Worm (Caenorhabditis elegans) whole organism, young adult: ENCODE results near the gene ima-3.
A peak's percentile ranks its signal among the peaks of the same experiment; 100 is the strongest.

Experiments used
- B0019.2 ChIP-seq: fragments of 200-800 bp; sonication (Bioruptor generic); conservative IDR thresholded peaks from 2 replicates; pipeline ENCODE4 v1.3.6; 2022; ENCODE audit warnings: missing genetic modification reagents, missing genetic modification characterization, missing compliant biosample characterization
- B0261.1 ChIP-seq: sonication (generic microtip); optimal IDR thresholded peaks from 2 replicates; lab custom pipeline; 2016; ENCODE audit warnings: mild to moderate bottlenecking, missing genetic modification characterization, moderate library complexity, missing compliant biosample characterization
- F52B5.7 ChIP-seq: sonication (generic microtip); optimal IDR thresholded peaks from 2 replicates; lab custom pipeline; 2016; ENCODE audit warnings: mild to moderate bottlenecking, missing genetic modification characterization, missing compliant biosample characterization
- K11D2.4 ChIP-seq: fragments of 200-800 bp; sonication (Bioruptor generic); IDR thresholded peaks from 2 replicates; pipeline ENCODE4 v1.3.6; 2022; ENCODE audit warnings: missing genetic modification reagents, missing genetic modification characterization, missing compliant biosample characterization
- T26A5.8 ChIP-seq: sonication (generic microtip); optimal IDR thresholded peaks from 2 replicates; lab custom pipeline; 2016; ENCODE audit warnings: missing genetic modification characterization, missing compliant biosample characterization
- Y56A3A.18 ChIP-seq: fragments of 200-800 bp; sonication (Bioruptor generic); IDR thresholded peaks from 2 replicates; pipeline ENCODE4 v1.3.6; 2022; ENCODE audit warnings: missing genetic modification reagents, missing genetic modification characterization, missing compliant biosample characterization
- ama-1 ChIP-seq, 3 experiments: fragments of 150-350 bp in 1 of 3; sonication (generic microtip) in 2 of 3; optimal IDR thresholded peaks; 2 replicates each; lab custom pipeline; 2014 to 2018; ENCODE audit warnings: missing biosample characterization in 2 of 3, missing genetic modification characterization in 2 of 3, missing genetic modification reagents in 2 of 3
- atf-7 ChIP-seq: sonication (generic microtip); optimal IDR thresholded peaks from 2 replicates; lab custom pipeline; 2017; ENCODE audit warnings: mild to moderate bottlenecking, missing genetic modification characterization, missing compliant biosample characterization
- attf-3 ChIP-seq: fragments of 200-800 bp; sonication (Bioruptor generic); conservative IDR thresholded peaks from 2 replicates; pipeline ENCODE4 v1.3.6; 2022; ENCODE audit warnings: missing genetic modification reagents, missing genetic modification characterization, missing compliant biosample characterization
- attf-6 ChIP-seq: fragments of 200-800 bp; sonication (Bioruptor generic); IDR thresholded peaks from 2 replicates; pipeline ENCODE4 v1.3.6; 2022; ENCODE audit warnings: missing genetic modification reagents, missing genetic modification characterization, missing compliant biosample characterization
- cebp-2 ChIP-seq: fragments of 200-800 bp; sonication (Bioruptor generic); IDR thresholded peaks from 2 replicates; pipeline ENCODE4 v1.3.6; 2022; ENCODE audit warnings: missing genetic modification characterization, missing compliant biosample characterization
- dpff-1 ChIP-seq: sonication (generic microtip); optimal IDR thresholded peaks from 2 replicates; lab custom pipeline; 2017; ENCODE audit warnings: mild to moderate bottlenecking, missing genetic modification characterization, missing compliant biosample characterization
- efl-1 ChIP-seq: fragments of 150-350 bp; optimal IDR thresholded peaks from 2 replicates; lab custom pipeline; 2014; ENCODE audit warnings: missing biosample characterization, missing genetic modification reagents, missing genetic modification characterization
- egl-18 ChIP-seq: fragments of 200-800 bp; sonication (Bioruptor generic); IDR thresholded peaks from 2 replicates; pipeline ENCODE4 v1.3.6; 2022; ENCODE audit warnings: missing genetic modification reagents, missing genetic modification characterization, missing compliant biosample characterization
- egl-44 ChIP-seq: fragments of 200-800 bp; sonication (Bioruptor generic); IDR thresholded peaks from 2 replicates; pipeline ENCODE4 v1.3.6; 2022; ENCODE audit warnings: missing genetic modification reagents, missing genetic modification characterization, missing compliant biosample characterization
- ekl-4 ChIP-seq: fragments of 200-800 bp; sonication (Bioruptor generic); IDR thresholded peaks from 2 replicates; pipeline ENCODE4 v1.3.6; 2022; ENCODE audit warnings: missing genetic modification reagents, missing genetic modification characterization, missing compliant biosample characterization
- gei-17 ChIP-seq: fragments of 200-800 bp; sonication (Bioruptor generic); optimal IDR thresholded peaks from 2 replicates; lab custom pipeline; 2018; ENCODE audit warnings: mild to moderate bottlenecking, missing genetic modification characterization, missing compliant biosample characterization
- hmg-1.2 ChIP-seq: fragments of 200-800 bp; sonication (Bioruptor generic); IDR thresholded peaks from 2 replicates; pipeline ENCODE4 v1.3.6; 2022; ENCODE audit warnings: missing genetic modification reagents, missing genetic modification characterization, missing compliant biosample characterization
- lin-35 ChIP-seq, 3 experiments: fragments of 150-350 bp in 2 of 3; sonication (generic microtip) in 1 of 3; optimal IDR thresholded peaks; 2 replicates each; lab custom pipeline; 2014 to 2018; ENCODE audit warnings: missing biosample characterization in 3 of 3, missing genetic modification characterization in 3 of 3, missing genetic modification reagents in 3 of 3
- lin-40 ChIP-seq: sonication (generic microtip); optimal IDR thresholded peaks from 2 replicates; lab custom pipeline; 2016; ENCODE audit warnings: missing genetic modification characterization, mild to moderate bottlenecking, missing compliant biosample characterization, missing genotype, missing genetic modification reagents
- lir-1 ChIP-seq: fragments of 200-800 bp; sonication (Bioruptor generic); conservative IDR thresholded peaks from 2 replicates; pipeline ENCODE4 v1.3.6; 2022; ENCODE audit warnings: missing genetic modification reagents, missing genetic modification characterization, missing compliant biosample characterization
- madf-10 ChIP-seq: sonication (generic microtip); optimal IDR thresholded peaks from 2 replicates; lab custom pipeline; 2016; ENCODE audit warnings: mild to moderate bottlenecking, missing genetic modification characterization, missing compliant biosample characterization
- nfya-2 ChIP-seq: fragments of 200-800 bp; sonication (Bioruptor generic); IDR thresholded peaks from 2 replicates; pipeline ENCODE4 v1.3.6; 2022; ENCODE audit warnings: missing genetic modification reagents, missing genetic modification characterization, missing compliant biosample characterization
- nhr-27 ChIP-seq: fragments of 200-800 bp; sonication (Bioruptor generic); optimal IDR thresholded peaks from 2 replicates; lab custom pipeline; 2018; ENCODE audit warnings: mild to moderate bottlenecking, missing genetic modification characterization, moderate library complexity, missing compliant biosample characterization
- nhr-80 ChIP-seq: sonication (generic microtip); optimal IDR thresholded peaks from 2 replicates; lab custom pipeline; 2016; ENCODE audit warnings: missing genetic modification characterization, missing compliant biosample characterization
- rcor-1 ChIP-seq: fragments of 200-800 bp; sonication (Bioruptor generic); IDR thresholded peaks from 2 replicates; pipeline ENCODE4 v1.3.6; 2022; ENCODE audit warnings: missing genetic modification reagents, missing genetic modification characterization, missing compliant biosample characterization
- rpc-1 ChIP-seq, 2 experiments: fragments of 150-350 bp in 1 of 2; sonication (generic microtip) in 1 of 2; optimal IDR thresholded peaks; 2 replicates each; lab custom pipeline; 2014 to 2018; ENCODE audit warnings: missing biosample characterization in 1 of 2, missing genetic modification characterization in 1 of 2, missing genetic modification reagents in 1 of 2, missing genotype in 1 of 2
- sea-2 ChIP-seq: fragments of 200-800 bp; sonication (Bioruptor generic); IDR thresholded peaks from 2 replicates; pipeline ENCODE4 v1.3.6; 2022; ENCODE audit warnings: missing genetic modification characterization, missing compliant biosample characterization
- snpc-3.4 ChIP-seq: sonication (generic microtip); optimal IDR thresholded peaks from 2 replicates; lab custom pipeline; 2017; ENCODE audit warnings: missing genetic modification characterization, mild to moderate bottlenecking, missing compliant biosample characterization, antibody characterized with exemption, moderate library complexity, missing genotype, missing genetic modification reagents
- tbp1 ChIP-seq: fragments of 200-800 bp; sonication (Bioruptor generic); optimal IDR thresholded peaks from 2 replicates; lab custom pipeline; 2018; ENCODE audit warnings: mild to moderate bottlenecking, missing genetic modification characterization, missing compliant biosample characterization
- ztf-18 ChIP-seq: sonication (generic microtip); optimal IDR thresholded peaks from 2 replicates; lab custom pipeline; 2016; ENCODE audit warnings: missing genotype, mild to moderate bottlenecking, missing genetic modification characterization, missing compliant biosample characterization

ima-3 gene

DNA sequence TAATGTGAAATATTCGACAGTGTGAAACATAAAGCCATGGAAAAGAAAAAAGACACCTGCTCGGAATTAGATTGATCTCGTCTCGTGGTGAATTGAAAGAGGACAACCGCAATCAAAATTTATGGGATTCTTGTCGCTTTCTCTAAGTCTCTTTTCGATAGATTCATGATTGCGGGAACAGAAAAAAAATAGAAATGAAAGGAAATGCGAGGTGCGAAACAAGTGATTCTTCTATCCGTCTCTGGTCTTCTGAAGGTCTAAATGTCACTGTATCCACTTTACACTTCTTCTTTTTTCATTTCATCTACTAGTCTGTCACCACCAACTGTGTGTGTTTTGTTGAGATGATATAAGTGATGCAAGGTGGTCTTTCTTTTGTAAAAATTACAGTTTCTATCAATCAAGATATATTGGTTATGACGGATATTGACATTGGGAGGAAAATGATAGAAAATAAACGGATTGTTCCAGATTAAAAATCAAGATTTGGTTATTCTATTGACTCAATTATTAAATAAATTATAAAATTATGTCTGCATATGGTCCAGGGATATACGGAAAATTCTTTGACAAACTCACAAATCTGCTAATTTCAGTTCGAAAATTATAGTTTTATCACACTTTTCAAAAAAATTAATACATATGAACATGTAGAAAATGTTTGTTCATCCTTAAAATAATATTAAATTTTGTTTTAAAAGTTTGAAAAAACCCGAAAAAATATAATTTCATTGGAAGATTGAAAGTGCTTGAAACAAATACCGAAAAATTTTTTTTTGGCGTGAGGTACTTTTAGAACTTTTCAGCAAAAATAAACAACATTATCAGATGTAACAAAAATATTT, 31.0 kb downstream of the ima-3 start:
- TF ChIP-seq snpc-3.4 (tag; lab: Kevin White, UChicago) (no peak), B0019.2 (GFP tag; lab: Robert Waterston, UW) (no peak), ama-1 (optimal IDR thresholded peaks at IDR 0.05; lab: Kevin White, UChicago) (no peak), ama-1 (GFP tag; optimal IDR thresholded peaks at IDR 0.05; lab: Kevin White, UChicago) (no peak)

- no peak for TF ChIP-seq attf-6
- TF ChIP-seq egl-18 (GFP tag; lab: Robert Waterston, UW): no peak
- no peak for TF ChIP-seq nhr-27 (tag; lab: Kevin White, UChicago)
- TF ChIP-seq efl-1: no peak
- TF ChIP-seq Y56A3A.18 (GFP tag; lab: Robert Waterston, UW): no peak
- TF ChIP-seq madf-10 (tag; lab: Kevin White, UChicago): no peak
These were observed 37.7 kb downstream of the ima-3 start for ce11 chrIV:7523744-7524143.

ce11 chrIV:7521591-7521990, 39.9 kb downstream of the ima-3 start:
- TF ChIP-seq lir-1 (GFP tag; lab: Robert Waterston, UW) (no peak), gei-17 (GFP tag; lab: Kevin White, UChicago) (no peak), B0019.2 (GFP tag; lab: Robert Waterston, UW) (no peak), B0261.1 (no peak), tbp1 (GFP tag; lab: Kevin White, UChicago) (no peak), atf-7 (tag; lab: Kevin White, UChicago) (no peak), lin-40 (tag; lab: Kevin White, UChicago) (no peak), hmg-1.2 (no peak), rpc-1 (optimal IDR thresholded peaks at IDR 0.05; lab: Kevin White, UChicago) (no peak), rpc-1 (tag; optimal IDR thresholded peaks at IDR 0.05; lab: Kevin White, UChicago) (no peak), K11D2.4 (GFP tag; lab: Robert Waterston, UW) (no peak), egl-44 (GFP tag; lab: Robert Waterston, UW) (no peak)

DNA sequence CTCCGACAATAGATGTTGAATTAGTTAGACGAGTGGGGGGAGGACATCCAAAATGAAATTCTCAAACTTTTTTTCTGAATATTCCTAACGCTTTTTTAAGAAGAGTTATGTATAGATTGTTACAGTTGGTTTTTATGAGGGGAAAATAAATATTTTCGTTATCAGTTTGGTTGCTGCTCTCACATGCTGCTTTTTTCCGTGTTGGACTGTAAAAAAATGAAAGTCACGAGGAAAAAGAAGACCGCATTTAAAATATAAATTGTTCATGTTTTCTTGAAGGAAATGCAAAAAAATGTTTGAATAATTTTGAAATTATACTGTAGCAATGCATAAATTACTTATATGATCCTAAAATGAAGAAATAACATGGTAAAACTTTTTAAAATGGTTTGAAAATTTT, 40.6 kb downstream of the ima-3 start:
- TF ChIP-seq F52B5.7 (no peak), sea-2 (GFP tag; lab: Robert Waterston, UW) (no peak), ekl-4 (GFP tag; lab: Robert Waterston, UW) (no peak), ztf-18 (tag; lab: Kevin White, UChicago) (no peak), nhr-80 (tag; lab: Kevin White, UChicago) (peak; percentile 25), lin-35 (GFP tag; optimal IDR thresholded peaks at IDR 0.05; lab: Kevin White, UChicago) (no peak), efl-1 (no peak), attf-3 (GFP tag; lab: Robert Waterston, UW) (0 out of 2 replicates have a peak, but pooled peaks have one; percentile 20), dpff-1 (tag; lab: Kevin White, UChicago) (no peak), T26A5.8 (no peak), cebp-2 (no peak), rcor-1 (GFP tag; lab: Robert Waterston, UW) (no peak), madf-10 (tag; lab: Kevin White, UChicago) (no peak), tbp1 (GFP tag; lab: Kevin White, UChicago) (no peak), nfya-2 (GFP tag; lab: Robert Waterston, UW) (no peak), B0261.1 (no peak)
- TF ChIP-seq, all 124 proteins: peak for 2
